Fruit fly (Drosophila melanogaster) whole organism, wandering third instar larva: Measurements from ENCODE around the gene CheB93b.

Experiments
- Dfd ChIP-seq: fragments of >200 bp; optimal IDR thresholded peaks from 2 replicates; lab custom pipeline; 2017; ENCODE audit warnings: missing biosample characterization, missing genetic modification characterization
- Hr78 ChIP-seq: fragments of >200 bp; optimal IDR thresholded peaks from 2 replicates; lab custom pipeline; 2017; ENCODE audit warnings: missing biosample characterization, missing genetic modification characterization
- Hr83 ChIP-seq: fragments of 200-300 bp; sonication (Bioruptor generic); optimal IDR thresholded peaks from 2 replicates; lab custom pipeline; 2016; ENCODE audit warnings: missing biosample characterization, mild to moderate bottlenecking, missing genetic modification characterization, moderate library complexity; ENCODE audit not compliant: poor library complexity, severe bottlenecking
- OdsH ChIP-seq: fragments of 200-800 bp; sonication (Bioruptor generic); optimal IDR thresholded peaks from 2 replicates; lab custom pipeline; 2016; ENCODE audit warnings: missing biosample characterization, mild to moderate bottlenecking, missing genetic modification characterization
- Sp1 ChIP-seq: fragments of 200-800 bp; sonication (Bioruptor generic); optimal IDR thresholded peaks from 3 replicates; lab custom pipeline; 2019; ENCODE audit warnings: missing biosample characterization, mild to moderate bottlenecking, missing genetic modification characterization, moderate library complexity
- br ChIP-seq: fragments of 200-800 bp; sonication (Bioruptor generic); optimal IDR thresholded peaks from 2 replicates; lab custom pipeline; 2016; ENCODE audit warnings: missing biosample characterization, missing genetic modification characterization
- foxo ChIP-seq, 2 experiments: fragments of 200-800 bp; sonication (Bioruptor generic); optimal IDR thresholded peaks; 2 replicates in 1 of 2; 3 replicates in 1 of 2; lab custom pipeline; 2016 to 2017; ENCODE audit warnings: missing biosample characterization in 2 of 2, missing genetic modification characterization in 2 of 2
- fru ChIP-seq: fragments of 200-800 bp; sonication (Bioruptor generic); optimal IDR thresholded peaks from 3 replicates; lab custom pipeline; 2016; ENCODE audit warnings: missing biosample characterization, mild to moderate bottlenecking, missing genetic modification characterization
- lola ChIP-seq: fragments of >200 bp; optimal IDR thresholded peaks from 2 replicates; lab custom pipeline; 2017; ENCODE audit warnings: missing biosample characterization, missing genetic modification characterization
- pan ChIP-seq: fragments of >200 bp; optimal IDR thresholded peaks from 2 replicates; lab custom pipeline; 2017
- psq ChIP-seq: fragments of 200-800 bp; sonication (Bioruptor generic); optimal IDR thresholded peaks from 3 replicates; lab custom pipeline; 2017; ENCODE audit warnings: missing biosample characterization, mild to moderate bottlenecking, missing genetic modification characterization, moderate library complexity
- rgr ChIP-seq: fragments of 200-800 bp; sonication (Bioruptor generic); optimal IDR thresholded peaks from 3 replicates; lab custom pipeline; 2016; ENCODE audit warnings: missing biosample characterization, mild to moderate bottlenecking, missing genetic modification characterization
- woc ChIP-seq: sonication (Bioruptor generic); optimal IDR thresholded peaks from 2 replicates; lab custom pipeline; 2016; ENCODE audit warnings: missing biosample characterization, mild to moderate bottlenecking, missing genetic modification characterization

DNA sequence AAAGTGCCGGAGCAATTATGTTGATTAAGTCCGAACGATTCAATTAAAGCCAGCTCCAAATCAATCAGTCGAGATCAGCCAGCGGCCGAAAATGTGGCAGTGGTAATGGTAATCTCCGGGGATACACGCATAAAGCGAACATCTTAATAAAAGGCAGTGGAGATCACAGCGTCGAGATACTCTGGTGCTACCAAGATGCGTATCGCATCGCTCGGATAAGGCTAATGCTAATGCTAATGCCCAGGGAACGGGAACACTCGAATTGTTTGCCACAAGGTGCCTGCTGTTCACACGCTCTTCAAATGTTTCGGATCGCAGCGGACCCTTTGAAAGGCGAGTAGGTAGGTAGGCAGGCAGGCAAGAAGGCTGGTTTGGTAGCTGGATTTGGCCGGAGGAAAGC, 5.2 kb downstream of the CheB93b start:
- no peak for TF ChIP-seq Hr83 (GFP tag; lab: Kevin White, UChicago)
- TF ChIP-seq psq (GFP tag; lab: Kevin White, UChicago), result no peak
- TF ChIP-seq rgr, result no peak
- TF ChIP-seq pan (lab: Kevin White, UChicago), result no peak
- no peak for TF ChIP-seq woc
- no peak for TF ChIP-seq fru (GFP tag; lab: Kevin White, UChicago)
- TF ChIP-seq Dfd (GFP tag; lab: Kevin White, UChicago), result no peak
- no peak for TF ChIP-seq Hr78 (GFP tag; lab: Kevin White, UChicago)
- TF ChIP-seq br, result no peak
- no peak for TF ChIP-seq lola (GFP tag; lab: Kevin White, UChicago)
- no peak for TF ChIP-seq OdsH (GFP tag; lab: Kevin White, UChicago)
- TF ChIP-seq Sp1 (GFP tag; lab: Kevin White, UChicago), result no peak
- TF ChIP-seq foxo (GFP tag; optimal IDR thresholded peaks at IDR 0.05; lab: Kevin White, UChicago), result no peak
